Fruit fly (Drosophila melanogaster) whole organism, embryonic: ENCODE measurements around the gene Pp1-87B.

Source experiments
- CG17361 ChIP-seq: fragments of 200-800 bp; sonication (Bioruptor generic); IDR thresholded peaks from 3 replicates; pipeline ENCODE4 v1.3.6; 2022; ENCODE audit warnings: missing biosample characterization, missing genetic modification characterization
- CG30403 ChIP-seq: fragments of 200-800 bp; sonication (Bioruptor generic); optimal IDR thresholded peaks from 3 replicates; lab custom pipeline; 2016; ENCODE audit warnings: missing biosample characterization, missing genetic modification characterization
- CG42726 ChIP-seq: fragments of 200-800 bp; sonication (Bioruptor generic); IDR thresholded peaks from 2 replicates; pipeline ENCODE4 v1.3.6; 2022; ENCODE audit warnings: missing biosample characterization, missing genetic modification characterization; ENCODE audit not compliant: partially characterized antibody
- CG8944 ChIP-seq: fragments of 200-800 bp; sonication (Bioruptor generic); optimal IDR thresholded peaks from 3 replicates; lab custom pipeline; 2016; ENCODE audit warnings: missing biosample characterization, missing genetic modification characterization
- Dek ChIP-seq: fragments of 200-800 bp; sonication (Bioruptor generic); optimal IDR thresholded peaks from 3 replicates; lab custom pipeline; 2019; ENCODE audit warnings: missing biosample characterization, mild to moderate bottlenecking, missing genetic modification characterization, moderate library complexity
- shn ChIP-seq: fragments of 200-800 bp; sonication (Bioruptor generic); optimal IDR thresholded peaks from 3 replicates; lab custom pipeline; 2016; ENCODE audit warnings: missing biosample characterization, missing genetic modification characterization

dm6 chr3R:12383784-12384183 lies 41.9 kb downstream of the Pp1-87B start:
- no peak for TF ChIP-seq shn
- TF ChIP-seq CG30403 = no peak
- TF ChIP-seq CG42726 (GFP tag; lab: Robert Waterston, UW) = no peak
- TF ChIP-seq CG17361 (GFP tag; lab: Robert Waterston, UW) = no peak
- TF ChIP-seq Dek (tag; lab: Kevin White, UChicago) = no peak
- no peak for TF ChIP-seq CG8944 (GFP tag; lab: Kevin White, UChicago)
